Fruit fly (Drosophila melanogaster) whole organism, embryonic: ENCODE results near the gene RpS2.

Experiments used
- ATbp ChIP-seq: fragments of 200-800 bp; sonication (Bioruptor generic); optimal IDR thresholded peaks from 2 replicates; lab custom pipeline; 2017; ENCODE audit warnings: missing biosample characterization, mild to moderate bottlenecking, missing genetic modification characterization, missing genetic modification reagents
- Antp ChIP-seq: fragments of 200-800 bp; sonication (Bioruptor generic); optimal IDR thresholded peaks from 3 replicates; lab custom pipeline; 2016; ENCODE audit warnings: missing biosample characterization, missing genetic modification characterization
- Awh ChIP-seq: fragments of 200-800 bp; sonication (Bioruptor generic); IDR thresholded peaks from 2 replicates; pipeline ENCODE4, ENCODE4 v1.3.6; 2022; ENCODE audit warnings: missing biosample characterization, missing genetic modification characterization
- BEAF-32 ChIP-seq: fragments of 200-800 bp; sonication (Bioruptor generic); optimal IDR thresholded peaks from 3 replicates; lab custom pipeline; 2017; ENCODE audit warnings: missing biosample characterization, missing genetic modification characterization, mild to moderate bottlenecking, moderate library complexity, missing genetic modification reagents
- BtbVII ChIP-seq: fragments of 200-800 bp; sonication (Bioruptor generic); optimal IDR thresholded peaks from 3 replicates; lab custom pipeline; 2017; ENCODE audit warnings: missing biosample characterization, mild to moderate bottlenecking, missing genetic modification characterization
- CG10654 ChIP-seq: fragments of 200-800 bp; sonication (Bioruptor generic); optimal IDR thresholded peaks from 2 replicates; lab custom pipeline; 2016; ENCODE audit warnings: missing biosample characterization, missing genetic modification characterization
- CG11504 ChIP-seq: fragments of 200-800 bp; sonication (Bioruptor generic); optimal IDR thresholded peaks from 3 replicates; lab custom pipeline; 2019; ENCODE audit warnings: missing biosample characterization, mild to moderate bottlenecking, missing genetic modification characterization, moderate library complexity
- CG12659 ChIP-seq: fragments of 200-800 bp; sonication (Bioruptor generic); optimal IDR thresholded peaks from 3 replicates; lab custom pipeline; 2017; ENCODE audit warnings: mild to moderate bottlenecking, missing biosample characterization, missing genetic modification reagents, missing genetic modification characterization
- CG12769 ChIP-seq: fragments of 200-800 bp; sonication (Bioruptor generic); optimal IDR thresholded peaks from 2 replicates; lab custom pipeline; 2019; ENCODE audit warnings: missing biosample characterization, mild to moderate bottlenecking, missing genetic modification characterization, moderate library complexity
- CG13296 ChIP-seq: fragments of 200-800 bp; sonication (Bioruptor generic); optimal IDR thresholded peaks from 3 replicates; lab custom pipeline; 2018; ENCODE audit warnings: missing biosample characterization, mild to moderate bottlenecking, missing genetic modification characterization
- CG14014 ChIP-seq: fragments of 200-800 bp; sonication (Bioruptor generic); IDR thresholded peaks from 2 replicates; pipeline ENCODE4 v1.3.6; 2022; ENCODE audit warnings: missing biosample characterization, missing genetic modification characterization
- CG15269 ChIP-seq: fragments of 200-800 bp; sonication (Bioruptor generic); optimal IDR thresholded peaks from 2 replicates; lab custom pipeline; 2018; ENCODE audit warnings: missing biosample characterization, mild to moderate bottlenecking, missing genetic modification characterization, moderate library complexity
- CG17385 ChIP-seq: fragments of 200-800 bp; sonication (Bioruptor generic); optimal IDR thresholded peaks from 3 replicates; lab custom pipeline; 2018; ENCODE audit warnings: missing biosample characterization, mild to moderate bottlenecking, missing genetic modification characterization
- CG18262 ChIP-seq: fragments of 200-800 bp; optimal IDR thresholded peaks from 3 replicates; lab custom pipeline; 2019; ENCODE audit warnings: missing biosample characterization, mild to moderate bottlenecking, missing genetic modification characterization, moderate library complexity
- CG1832 ChIP-seq: fragments of 200-800 bp; sonication (Bioruptor generic); optimal IDR thresholded peaks from 2 replicates; lab custom pipeline; 2017; ENCODE audit warnings: missing biosample characterization, mild to moderate bottlenecking, missing genetic modification characterization, inconsistent platforms
- CG18599 ChIP-seq: fragments of 200-800 bp; sonication (Bioruptor generic); optimal IDR thresholded peaks from 3 replicates; lab custom pipeline; 2017; ENCODE audit warnings: missing biosample characterization, missing genetic modification characterization, mild to moderate bottlenecking, moderate library complexity, missing genetic modification reagents
- CG2120 ChIP-seq: fragments of 200-800 bp; sonication (Bioruptor generic); optimal IDR thresholded peaks from 3 replicates; lab custom pipeline; 2016; ENCODE audit warnings: missing biosample characterization, missing genetic modification characterization
- CG2712 ChIP-seq: fragments of 200-800 bp; optimal IDR thresholded peaks from 3 replicates; lab custom pipeline; 2019; ENCODE audit warnings: missing biosample characterization, mild to moderate bottlenecking, missing genetic modification characterization, moderate library complexity
- CG2889 ChIP-seq: fragments of 200-800 bp; sonication (Bioruptor generic); IDR thresholded peaks from 3 replicates; pipeline ENCODE4 v1.3.6; 2022; ENCODE audit warnings: missing biosample characterization, missing genetic modification characterization
- CG30403 ChIP-seq: fragments of 200-800 bp; sonication (Bioruptor generic); optimal IDR thresholded peaks from 3 replicates; lab custom pipeline; 2016; ENCODE audit warnings: missing biosample characterization, missing genetic modification characterization
- CG30431 ChIP-seq: fragments of 200-800 bp; sonication (Bioruptor generic); optimal IDR thresholded peaks from 2 replicates; lab custom pipeline; 2017; ENCODE audit warnings: missing biosample characterization, missing genetic modification characterization
- CG31441 ChIP-seq: fragments of 200-800 bp; sonication (Bioruptor generic); IDR thresholded peaks from 2 replicates; pipeline ENCODE4 v1.3.6; 2022; ENCODE audit warnings: missing biosample characterization, missing genetic modification characterization
- CG6175 ChIP-seq: fragments of 200-800 bp; sonication (Bioruptor generic); IDR thresholded peaks from 3 replicates; pipeline ENCODE4 v1.3.6; 2022; ENCODE audit warnings: missing biosample characterization, missing genetic modification characterization
- CG8924 ChIP-seq: fragments of 200-800 bp; optimal IDR thresholded peaks from 3 replicates; lab custom pipeline; 2019; ENCODE audit warnings: missing biosample characterization, mild to moderate bottlenecking, missing genetic modification characterization, moderate library complexity
- CoRest ChIP-seq: fragments of 200-800 bp; sonication (Bioruptor generic); optimal IDR thresholded peaks from 3 replicates; lab custom pipeline; 2018; ENCODE audit warnings: missing biosample characterization, mild to moderate bottlenecking, missing genetic modification characterization, moderate library complexity
- HHEX ChIP-seq: fragments of 200-800 bp; sonication (Bioruptor generic); optimal IDR thresholded peaks from 3 replicates; lab custom pipeline; 2017; ENCODE audit warnings: missing biosample characterization, mild to moderate bottlenecking, missing genetic modification characterization, missing genetic modification reagents
- HLH54F ChIP-seq: fragments of 200-800 bp; sonication (Bioruptor generic); optimal IDR thresholded peaks from 3 replicates; lab custom pipeline; 2016; ENCODE audit warnings: missing biosample characterization, missing genetic modification characterization
- Hand ChIP-seq: fragments of 200-800 bp; sonication (Bioruptor generic); optimal IDR thresholded peaks from 2 replicates; lab custom pipeline; 2017; ENCODE audit warnings: mild to moderate bottlenecking, missing biosample characterization, missing genetic modification reagents, missing genetic modification characterization
- Hmr ChIP-seq: fragments of 200-800 bp; sonication (Bioruptor generic); optimal IDR thresholded peaks from 3 replicates; lab custom pipeline; 2017; ENCODE audit warnings: mild to moderate bottlenecking, missing biosample characterization, missing genetic modification reagents, missing genetic modification characterization
- Hr3 ChIP-seq: fragments of 200-800 bp; sonication (Bioruptor generic); optimal IDR thresholded peaks from 3 replicates; lab custom pipeline; 2016; ENCODE audit warnings: missing biosample characterization, missing genetic modification characterization
- Lim3 ChIP-seq: fragments of 200-800 bp; sonication (Bioruptor generic); IDR thresholded peaks from 2 replicates; pipeline ENCODE4 v1.3.6; 2022; ENCODE audit warnings: missing biosample characterization, missing genetic modification characterization
- Myb ChIP-seq: fragments of 200-800 bp; sonication (Bioruptor generic); optimal IDR thresholded peaks from 2 replicates; lab custom pipeline; 2016; ENCODE audit warnings: missing biosample characterization, missing genetic modification characterization
- Oli ChIP-seq: fragments of 200-800 bp; sonication (Bioruptor generic); optimal IDR thresholded peaks from 2 replicates; lab custom pipeline; 2018; ENCODE audit warnings: missing biosample characterization, mild to moderate bottlenecking, missing genetic modification characterization, moderate library complexity
- Xbp1 ChIP-seq: fragments of 200-800 bp; sonication (Bioruptor generic); optimal IDR thresholded peaks from 3 replicates; lab custom pipeline; 2016; ENCODE audit warnings: missing biosample characterization, mild to moderate bottlenecking, missing genetic modification characterization
- bcd ChIP-seq: fragments of 200-800 bp; sonication (Bioruptor generic); optimal IDR thresholded peaks from 2 replicates; lab custom pipeline; 2017; ENCODE audit warnings: missing biosample characterization, mild to moderate bottlenecking, missing genetic modification characterization
- bigmax ChIP-seq: fragments of 200-800 bp; sonication (Bioruptor generic); optimal IDR thresholded peaks from 2 replicates; lab custom pipeline; 2018; ENCODE audit warnings: missing biosample characterization, mild to moderate bottlenecking, missing genetic modification characterization
- da ChIP-seq: fragments of 200-800 bp; sonication (Bioruptor generic); optimal IDR thresholded peaks from 2 replicates; lab custom pipeline; 2016; ENCODE audit warnings: missing biosample characterization, missing genetic modification characterization
- dmrt99B ChIP-seq: fragments of 200-800 bp; sonication (Bioruptor generic); optimal IDR thresholded peaks from 2 replicates; lab custom pipeline; 2018; ENCODE audit warnings: missing biosample characterization, mild to moderate bottlenecking, missing genetic modification characterization, moderate library complexity
- gem ChIP-seq: fragments of 200-800 bp; sonication (Bioruptor generic); optimal IDR thresholded peaks from 2 replicates; lab custom pipeline; 2019; ENCODE audit warnings: missing biosample characterization, mild to moderate bottlenecking, missing genetic modification characterization, moderate library complexity
- hkb ChIP-seq, 2 experiments: fragments of 200-800 bp in 1 of 2; fragments of >200 bp in 1 of 2; sonication (Bioruptor generic) in 1 of 2; IDR thresholded peaks in 1 of 2; optimal IDR thresholded peaks in 1 of 2; 2 replicates each; pipeline versions ENCODE4 v1.3.6 to Lab custom; 2017 to 2022; ENCODE audit warnings: missing biosample characterization in 1 of 2, missing genetic modification characterization in 1 of 2
- klu ChIP-seq: fragments of 200-800 bp; sonication (Bioruptor generic); IDR thresholded peaks from 2 replicates; pipeline ENCODE4 v1.3.6; 2022; ENCODE audit warnings: missing biosample characterization, missing genetic modification characterization
- lab ChIP-seq: fragments of 200-800 bp; sonication (Bioruptor generic); optimal IDR thresholded peaks from 3 replicates; lab custom pipeline; 2017; ENCODE audit warnings: missing biosample characterization, missing genetic modification characterization, mild to moderate bottlenecking, moderate library complexity, missing genetic modification reagents
- nerfin-1 ChIP-seq: fragments of 200-800 bp; sonication (Bioruptor generic); optimal IDR thresholded peaks from 3 replicates; lab custom pipeline; 2019; ENCODE audit warnings: missing biosample characterization, mild to moderate bottlenecking, missing genetic modification characterization, moderate library complexity
- salm ChIP-seq: fragments of 200-800 bp; sonication (Bioruptor generic); optimal IDR thresholded peaks from 2 replicates; lab custom pipeline; 2018; ENCODE audit warnings: missing biosample characterization, mild to moderate bottlenecking, missing genetic modification characterization
- scrt ChIP-seq: fragments of 200-800 bp; sonication (Bioruptor generic); optimal IDR thresholded peaks from 2 replicates; lab custom pipeline; 2018; ENCODE audit warnings: missing biosample characterization, mild to moderate bottlenecking, missing genetic modification characterization, moderate library complexity
- sqz ChIP-seq: fragments of 200-800 bp; sonication (Bioruptor generic); optimal IDR thresholded peaks from 3 replicates; lab custom pipeline; 2018; ENCODE audit warnings: missing biosample characterization, mild to moderate bottlenecking, missing genetic modification characterization
- stwl ChIP-seq: fragments of 200-800 bp; sonication (Bioruptor generic); optimal IDR thresholded peaks from 3 replicates; lab custom pipeline; 2018; ENCODE audit warnings: missing biosample characterization, mild to moderate bottlenecking, missing genetic modification characterization, moderate library complexity
- twi ChIP-seq: fragments of 200-800 bp; optimal IDR thresholded peaks from 2 replicates; lab custom pipeline; 2019; ENCODE audit warnings: missing biosample characterization, mild to moderate bottlenecking, missing genetic modification characterization, moderate library complexity
- tx ChIP-seq: fragments of 200-800 bp; sonication (Bioruptor generic); optimal IDR thresholded peaks from 2 replicates; lab custom pipeline; 2016; ENCODE audit warnings: missing biosample characterization, missing genetic modification characterization

RpS2 gene

dm6 chr2L:9864337-9864736 is 33.0 kb downstream of the RpS2 start:
- TF ChIP-seq bcd (GFP tag; lab: Kevin White, UChicago) (peak; percentile 46), hkb (optimal IDR thresholded peaks at IDR 0.05; lab: Kevin White, UChicago) (no peak), hkb (GFP tag; IDR thresholded peaks at IDR 0.05; lab: Robert Waterston, UW) (0 out of 2 replicates have a peak, but pooled peaks have one; percentile 16), HLH54F (GFP tag; lab: Kevin White, UChicago) (peak; percentile 21), Xbp1 (GFP tag; lab: Kevin White, UChicago) (peak; percentile 9), CG1832 (GFP tag; lab: Kevin White, UChicago) (no peak), CG11504 (peak; percentile 58), dmrt99B (tag; lab: Kevin White, UChicago) (peak; percentile 39), CG6175 (no peak), CG13296 (peak; percentile 12), BtbVII (GFP tag; lab: Kevin White, UChicago) (no peak), CG10654 (GFP tag; lab: Kevin White, UChicago) (no peak), CG15269 (tag; lab: Kevin White, UChicago) (peak; percentile 38), Awh (GFP tag; lab: Robert Waterston, UW) (no peak), CG30431 (GFP tag; lab: Kevin White, UChicago) (no peak), tx (GFP tag; lab: Kevin White, UChicago) (peak; percentile 18), twi (tag; lab: Kevin White, UChicago) (no peak), salm (no peak), scrt (GFP tag; lab: Kevin White, UChicago) (peak; percentile 27), ATbp (GFP tag; lab: Kevin White, UChicago) (peak; percentile 2), CG17385 (GFP tag; lab: Kevin White, UChicago) (no peak), CG18262 (tag; lab: Kevin White, UChicago) (no peak), bigmax (GFP tag; lab: Kevin White, UChicago) (no peak), CG2889 (GFP tag; lab: Robert Waterston, UW) (no peak), Myb (GFP tag; lab: Kevin White, UChicago) (peak; percentile 6), Hmr (GFP tag; lab: Kevin White, UChicago) (peak; percentile 66), da (GFP tag; lab: Kevin White, UChicago) (no peak), Hand (peak; percentile 52), Oli (tag; lab: Kevin White, UChicago) (peak; percentile 46), CG2120 (GFP tag; lab: Kevin White, UChicago) (peak; percentile 67), CG18599 (peak; percentile 79), CG31441 (GFP tag; lab: Robert Waterston, UW) (0 out of 2 replicates have a peak, but pooled peaks have one; percentile 20), lab (GFP tag; lab: Kevin White, UChicago) (peak; percentile 59), CG30403 (peak; percentile 50), klu (GFP tag; lab: Robert Waterston, UW) (peak; percentile 33; the same call in 1 of the 2 replicates), gem (tag; lab: Kevin White, UChicago) (peak; percentile 45), sqz (GFP tag; lab: Kevin White, UChicago) (no peak), Hr3 (GFP tag; lab: Kevin White, UChicago) (no peak), stwl (tag; lab: Kevin White, UChicago) (no peak), nerfin-1 (tag; lab: Kevin White, UChicago) (no peak), CG8924 (tag; lab: Kevin White, UChicago) (peak; percentile 16), CG12659 (GFP tag; lab: Kevin White, UChicago) (peak; percentile 38), CG12769 (tag; lab: Kevin White, UChicago) (peak; percentile 24), Antp (GFP tag; lab: Kevin White, UChicago) (no peak), CG2712 (tag; lab: Kevin White, UChicago) (no peak), BEAF-32 (no peak), HHEX (GFP tag; lab: Kevin White, UChicago) (peak; percentile 43), CG14014 (0 out of 2 replicates have a peak, but pooled peaks have one; percentile 24), Lim3 (GFP tag; lab: Robert Waterston, UW) (no peak), CoRest (tag; lab: Kevin White, UChicago) (peak; percentile 41)
